Worm (Caenorhabditis elegans) whole organism, early embryonic: ENCODE data around the gene T19C3.2.

Experiments
- ama-1 ChIP-seq: fragments of 150-350 bp; optimal IDR thresholded peaks from 2 replicates; lab custom pipeline; 2014
- ceh-13 ChIP-seq: fragments of 200-800 bp; sonication (Bioruptor generic); optimal IDR thresholded peaks from 2 replicates; lab custom pipeline; 2018; ENCODE audit warnings: mild to moderate bottlenecking, missing genetic modification characterization, missing compliant biosample characterization

- TF ChIP-seq ama-1 (lab: Kevin White, UChicago), result no peak
- TF ChIP-seq ceh-13 (GFP tag; lab: Kevin White, UChicago), result no peak
These were observed at the start of gene T19C3.2 for ce11 chrIII:617467-617866.
